Worm (Caenorhabditis elegans) whole organism, mixed stage, embryonic: ENCODE results near the gene try-9.

Experiments used
- M03D4.4 ChIP-seq: sonication (generic microtip); optimal IDR thresholded peaks from 2 replicates; lab custom pipeline; 2017; ENCODE audit warnings: mild to moderate bottlenecking, missing genetic modification characterization, missing compliant biosample characterization
- blmp-1 ChIP-seq: fragments of 150-350 bp; optimal IDR thresholded peaks from 2 replicates; lab custom pipeline; 2014; ENCODE audit warnings: missing biosample characterization, missing genetic modification characterization
- ceh-39 ChIP-seq: fragments of 150-350 bp; optimal IDR thresholded peaks from 2 replicates; lab custom pipeline; 2014; ENCODE audit warnings: missing biosample characterization, missing genetic modification characterization
- ceh-43 ChIP-seq: fragments of 200-800 bp; sonication (Bioruptor generic); optimal IDR thresholded peaks from 2 replicates; lab custom pipeline; 2018; ENCODE audit warnings: mild to moderate bottlenecking, missing genetic modification characterization, moderate library complexity, missing compliant biosample characterization
- ceh-83 ChIP-seq: fragments of 200-800 bp; sonication (Bioruptor generic); optimal IDR thresholded peaks from 2 replicates; lab custom pipeline; 2018; ENCODE audit warnings: mild to moderate bottlenecking, missing genetic modification characterization, missing compliant biosample characterization
- ces-1 ChIP-seq: fragments of 150-350 bp; optimal IDR thresholded peaks from 2 replicates; lab custom pipeline; 2014; ENCODE audit warnings: missing biosample characterization, missing genetic modification reagents, missing genetic modification characterization
- cnd-1 ChIP-seq: fragments of 200-800 bp; sonication (Bioruptor generic); optimal IDR thresholded peaks from 2 replicates; lab custom pipeline; 2018; ENCODE audit warnings: mild to moderate bottlenecking, missing genetic modification characterization, missing compliant biosample characterization
- drap-1 ChIP-seq: fragments of 200-800 bp; sonication (Bioruptor generic); optimal IDR thresholded peaks from 3 replicates; lab custom pipeline; 2018; ENCODE audit warnings: mild to moderate bottlenecking, missing genetic modification characterization, missing compliant biosample characterization
- elt-1 ChIP-seq: sonication (generic microtip); optimal IDR thresholded peaks from 2 replicates; lab custom pipeline; 2017; ENCODE audit warnings: missing genetic modification characterization, mild to moderate bottlenecking, missing compliant biosample characterization, antibody characterized with exemption, moderate library complexity, borderline replicate concordance; ENCODE audit not compliant: insufficient read depth
- elt-3 ChIP-seq: fragments of 150-350 bp; optimal IDR thresholded peaks from 2 replicates; lab custom pipeline; 2014; ENCODE audit warnings: missing biosample characterization, missing genetic modification characterization
- flh-1 ChIP-seq: fragments of 200-800 bp; sonication (Bioruptor generic); optimal IDR thresholded peaks from 2 replicates; lab custom pipeline; 2018; ENCODE audit warnings: mild to moderate bottlenecking, missing genetic modification characterization, moderate library complexity, missing compliant biosample characterization
- ham-2 ChIP-seq: fragments of 200-800 bp; sonication (Bioruptor generic); optimal IDR thresholded peaks from 2 replicates; lab custom pipeline; 2018; ENCODE audit warnings: mild to moderate bottlenecking, missing genetic modification characterization, missing compliant biosample characterization
- hlh-1 ChIP-seq: fragments of 150-350 bp; optimal IDR thresholded peaks from 2 replicates; lab custom pipeline; 2014; ENCODE audit warnings: missing biosample characterization, missing genetic modification reagents, missing genetic modification characterization
- lin-13 ChIP-seq: fragments of 150-350 bp; optimal IDR thresholded peaks from 2 replicates; lab custom pipeline; 2014; ENCODE audit warnings: missing biosample characterization, missing genetic modification characterization
- lin-32 ChIP-seq: fragments of 200-800 bp; sonication (Bioruptor generic); optimal IDR thresholded peaks from 2 replicates; lab custom pipeline; 2018; ENCODE audit warnings: mild to moderate bottlenecking, missing genetic modification characterization, missing compliant biosample characterization
- lsy-2 ChIP-seq: fragments of 150-350 bp; optimal IDR thresholded peaks from 2 replicates; lab custom pipeline; 2014; ENCODE audit warnings: missing biosample characterization, missing genetic modification characterization
- mab-5 ChIP-seq: fragments of 150-350 bp; optimal IDR thresholded peaks from 2 replicates; lab custom pipeline; 2014; ENCODE audit warnings: missing biosample characterization, missing genetic modification characterization
- mep-1 ChIP-seq: fragments of 150-350 bp; optimal IDR thresholded peaks from 2 replicates; lab custom pipeline; 2017; ENCODE audit warnings: missing biosample characterization, missing genetic modification reagents, missing genetic modification characterization, inconsistent platforms
- mls-2 ChIP-seq: sonication (generic microtip); optimal IDR thresholded peaks from 2 replicates; lab custom pipeline; 2016; ENCODE audit warnings: mild to moderate bottlenecking, missing genetic modification characterization, moderate library complexity, missing compliant biosample characterization
- nhr-12 ChIP-seq: fragments of 150-350 bp; optimal IDR thresholded peaks from 2 replicates; lab custom pipeline; 2014; ENCODE audit warnings: missing biosample characterization, missing genetic modification characterization
- nhr-2 ChIP-seq: fragments of 150-350 bp; optimal IDR thresholded peaks from 2 replicates; lab custom pipeline; 2014; ENCODE audit warnings: missing biosample characterization, missing genetic modification characterization
- nhr-237 ChIP-seq: fragments of 150-350 bp; optimal IDR thresholded peaks from 2 replicates; lab custom pipeline; 2014; ENCODE audit warnings: missing biosample characterization, missing genetic modification characterization
- nhr-28 ChIP-seq: fragments of 150-350 bp; optimal IDR thresholded peaks from 2 replicates; lab custom pipeline; 2014; ENCODE audit warnings: missing biosample characterization, missing genetic modification characterization
- nhr-76 ChIP-seq: sonication (generic microtip); optimal IDR thresholded peaks from 2 replicates; lab custom pipeline; 2017; ENCODE audit warnings: missing biosample characterization, missing genetic modification characterization
- pha-4 ChIP-seq: fragments of 150-350 bp; optimal IDR thresholded peaks from 2 replicates; lab custom pipeline; 2018; ENCODE audit warnings: missing biosample characterization, missing genetic modification reagents, missing genetic modification characterization
- sem-2 ChIP-seq: fragments of 200-800 bp; sonication (Bioruptor generic); optimal IDR thresholded peaks from 2 replicates; lab custom pipeline; 2018; ENCODE audit warnings: mild to moderate bottlenecking, missing genetic modification characterization, missing compliant biosample characterization
- snpc-4 ChIP-seq: fragments of 150-350 bp; optimal IDR thresholded peaks from 2 replicates; lab custom pipeline; 2014; ENCODE audit warnings: missing biosample characterization, missing genetic modification characterization
- sptf-1 ChIP-seq: sonication (generic microtip); optimal IDR thresholded peaks from 2 replicates; lab custom pipeline; 2017; ENCODE audit warnings: mild to moderate bottlenecking, missing genetic modification characterization, moderate library complexity, missing compliant biosample characterization
- tbx-8 ChIP-seq: fragments of 200-800 bp; sonication (Bioruptor generic); optimal IDR thresholded peaks from 2 replicates; lab custom pipeline; 2018; ENCODE audit warnings: mild to moderate bottlenecking, missing genetic modification characterization, moderate library complexity, missing compliant biosample characterization
- unc-39 ChIP-seq: fragments of 150-350 bp; optimal IDR thresholded peaks from 2 replicates; lab custom pipeline; 2014; ENCODE audit warnings: missing biosample characterization, missing genetic modification characterization
- zip-8 ChIP-seq: fragments of 150-350 bp; optimal IDR thresholded peaks from 2 replicates; lab custom pipeline; 2014; ENCODE audit warnings: missing biosample characterization, missing genetic modification characterization
- ztf-11 ChIP-seq: fragments of 150-350 bp; optimal IDR thresholded peaks from 2 replicates; lab custom pipeline; 2014; ENCODE audit warnings: missing biosample characterization, missing genetic modification characterization

Gene try-9

DNA sequence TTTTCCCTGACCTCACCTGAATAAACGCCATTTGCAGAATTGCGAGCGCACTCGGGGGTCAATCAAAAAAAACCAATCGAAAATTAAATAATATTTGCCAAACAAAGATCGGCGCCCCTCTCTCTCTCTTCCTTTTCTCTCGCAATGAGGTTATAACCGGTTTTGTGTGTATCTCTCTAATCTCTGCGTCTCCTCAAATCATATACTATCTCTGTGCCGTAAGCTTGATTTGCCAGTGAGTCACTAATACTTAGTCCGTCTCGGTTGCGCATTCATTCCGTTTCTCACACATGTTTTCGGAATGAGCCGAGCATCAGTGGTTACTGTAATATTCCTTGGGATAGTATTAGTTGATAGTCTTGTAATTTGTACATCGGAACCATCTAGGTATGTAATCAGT is 5.9 kb upstream of the try-9 start:
- TF ChIP-seq mab-5 (tag; lab: Kevin White, UChicago), result no peak

- TF ChIP-seq snpc-4 (tag; lab: Kevin White, UChicago) (no peak), tbx-8 (GFP tag; lab: Kevin White, UChicago) (no peak), hlh-1 (tag; lab: Kevin White, UChicago) (no peak), ham-2 (GFP tag; lab: Kevin White, UChicago) (no peak), nhr-28 (no peak), unc-39 (tag; lab: Kevin White, UChicago) (no peak), lsy-2 (tag; lab: Kevin White, UChicago) (no peak), mab-5 (tag; lab: Kevin White, UChicago) (no peak), sptf-1 (tag; lab: Kevin White, UChicago) (no peak), pha-4 (tag; lab: Kevin White, UChicago) (no peak), elt-1 (tag; lab: Kevin White, UChicago) (no peak), M03D4.4 (tag; lab: Kevin White, UChicago) (no peak), nhr-12 (no peak), elt-3 (tag; lab: Kevin White, UChicago) (no peak), ceh-43 (GFP tag; lab: Kevin White, UChicago) (no peak)
- TF ChIP-seq, all 35 proteins: peak for 0
Measured at ce11 chrII:4369715-4370114, 1.7 kb downstream of the try-9 start.

ce11 chrII:4370842-4371241 is 2.8 kb downstream of the try-9 start:
- TF ChIP-seq ceh-43 (GFP tag; lab: Kevin White, UChicago) (no peak), hlh-1 (tag; lab: Kevin White, UChicago) (no peak), lin-13 (tag; lab: Kevin White, UChicago) (no peak), cnd-1 (no peak), mep-1 (tag; lab: Kevin White, UChicago) (no peak), M03D4.4 (tag; lab: Kevin White, UChicago) (no peak), ces-1 (GFP tag; lab: Kevin White, UChicago) (no peak), lin-32 (no peak), drap-1 (no peak), nhr-76 (tag; lab: Kevin White, UChicago) (no peak), ztf-11 (tag; lab: Kevin White, UChicago) (no peak), mab-5 (tag; lab: Kevin White, UChicago) (no peak), nhr-12 (no peak), lsy-2 (tag; lab: Kevin White, UChicago) (no peak), zip-8 (tag; lab: Kevin White, UChicago) (no peak), mls-2 (no peak), pha-4 (tag; lab: Kevin White, UChicago) (no peak), sem-2 (GFP tag; lab: Kevin White, UChicago) (no peak), ceh-83 (no peak), nhr-237 (tag; lab: Kevin White, UChicago) (no peak)

ce11 chrII:4372406-4372805 is 4.4 kb downstream of the try-9 start, which contains the start of gene paic-1:
Gene paic-1 (minus strand): TSS chrII:4372525.
- TF ChIP-seq elt-3 (tag; lab: Kevin White, UChicago) (no peak), mep-1 (tag; lab: Kevin White, UChicago) (no peak), M03D4.4 (tag; lab: Kevin White, UChicago) (no peak), ceh-39 (tag; lab: Kevin White, UChicago) (no peak), mls-2 (no peak), nhr-12 (no peak), zip-8 (tag; lab: Kevin White, UChicago) (no peak), snpc-4 (tag; lab: Kevin White, UChicago) (no peak), ceh-43 (GFP tag; lab: Kevin White, UChicago) (no peak), ceh-83 (no peak), ztf-11 (tag; lab: Kevin White, UChicago) (no peak), sem-2 (GFP tag; lab: Kevin White, UChicago) (no peak), nhr-2 (tag; lab: Kevin White, UChicago) (no peak), drap-1 (no peak), blmp-1 (no peak)

- TF ChIP-seq ceh-83, result no peak
- no peak for TF ChIP-seq tbx-8 (GFP tag; lab: Kevin White, UChicago)
- TF ChIP-seq ztf-11 (tag; lab: Kevin White, UChicago), result no peak
- no peak for TF ChIP-seq sem-2 (GFP tag; lab: Kevin White, UChicago)
- no peak for TF ChIP-seq flh-1
- TF ChIP-seq ceh-39 (tag; lab: Kevin White, UChicago), result no peak
- TF ChIP-seq elt-3 (tag; lab: Kevin White, UChicago), result no peak
- TF ChIP-seq zip-8 (tag; lab: Kevin White, UChicago), result no peak
Measured at ce11 chrII:4372867-4373397, 4.9 kb downstream of the try-9 start.
